Fruit fly (Drosophila melanogaster): ENCODE results near the gene CG9119.
A peak's percentile ranks its signal among the peaks of the same experiment; 100 is the strongest.

The CG9119 gene

dm6 chr3L:1212113-1212512 is 7.5 kb upstream of the CG9119 start:
- TF ChIP-seq CG8478 (optimal IDR thresholded peaks at IDR 0.05) (no peak), CTCF (optimal IDR thresholded peaks at IDR 0.05) (no peak)

dm6 chr3L:1211096-1211495 is 6.5 kb upstream of the CG9119 start, which contains the start of gene LysD:
Gene LysD (minus strand): TSS chr3L:1211196.
- TF ChIP-seq CG8478 (optimal IDR thresholded peaks at IDR 0.05) = no peak
- TF ChIP-seq CTCF (optimal IDR thresholded peaks at IDR 0.05) = no peak

- no peak for TF ChIP-seq CTCF (optimal IDR thresholded peaks at IDR 0.05)
- TF ChIP-seq CG8478 (optimal IDR thresholded peaks at IDR 0.05) = no peak
Measured at dm6 chr3L:1208206-1208605, 3.6 kb upstream of the CG9119 start.

dm6 chr3L:1206682-1207421 is 2.3 kb upstream of the CG9119 start, which contains the start of gene LysB:
Gene LysB (plus strand): TSS chr3L:1207371.
- TF ChIP-seq CG8478 (optimal IDR thresholded peaks at IDR 0.05) = no peak
- TF ChIP-seq CTCF (optimal IDR thresholded peaks at IDR 0.05) = peak in 1 of 2 experiments; percentile 36

dm6 chr3L:1203855-1204431 is 652 bp downstream of the CG9119 start:
- no peak for TF ChIP-seq CG8478 (optimal IDR thresholded peaks at IDR 0.05)
- TF ChIP-seq CTCF (optimal IDR thresholded peaks at IDR 0.05) = no peak

DNA sequence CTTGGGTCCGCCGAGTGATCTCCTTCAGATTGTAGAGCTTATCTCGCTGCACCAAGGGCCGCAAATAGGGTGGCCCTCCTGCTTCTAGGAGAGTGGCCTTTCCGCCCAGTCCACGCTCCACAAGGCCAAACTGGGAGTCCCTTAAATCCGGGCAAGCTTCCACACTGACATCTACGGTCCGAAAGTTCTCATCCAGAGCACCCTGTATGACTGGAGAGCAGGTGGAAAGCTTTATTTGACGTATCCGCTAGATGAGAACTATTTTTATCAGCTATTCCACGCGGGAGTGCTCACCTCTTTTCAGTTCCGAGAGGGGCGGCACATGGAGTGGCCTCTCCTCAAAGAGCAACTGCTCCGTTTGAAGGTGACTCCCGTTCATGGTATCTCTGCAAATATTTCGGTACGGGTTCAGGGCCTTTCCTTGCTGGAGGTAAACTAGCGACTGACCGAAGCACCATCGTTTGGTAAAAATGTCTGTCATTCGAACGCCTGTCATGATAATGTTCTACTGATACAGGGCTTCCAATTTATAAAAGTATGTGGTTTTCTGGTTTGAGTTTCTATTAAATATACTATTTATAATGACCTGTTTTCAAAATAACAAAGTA is 1.9 kb downstream of the CG9119 start, which contains the start of gene meep:
TSS of gene meep (minus strand) at position 449 of the 608 bp plus-strand sequence.
- no peak for TF ChIP-seq CTCF (optimal IDR thresholded peaks at IDR 0.05)
- TF ChIP-seq CG8478 (optimal IDR thresholded peaks at IDR 0.05) = no peak

DNA sequence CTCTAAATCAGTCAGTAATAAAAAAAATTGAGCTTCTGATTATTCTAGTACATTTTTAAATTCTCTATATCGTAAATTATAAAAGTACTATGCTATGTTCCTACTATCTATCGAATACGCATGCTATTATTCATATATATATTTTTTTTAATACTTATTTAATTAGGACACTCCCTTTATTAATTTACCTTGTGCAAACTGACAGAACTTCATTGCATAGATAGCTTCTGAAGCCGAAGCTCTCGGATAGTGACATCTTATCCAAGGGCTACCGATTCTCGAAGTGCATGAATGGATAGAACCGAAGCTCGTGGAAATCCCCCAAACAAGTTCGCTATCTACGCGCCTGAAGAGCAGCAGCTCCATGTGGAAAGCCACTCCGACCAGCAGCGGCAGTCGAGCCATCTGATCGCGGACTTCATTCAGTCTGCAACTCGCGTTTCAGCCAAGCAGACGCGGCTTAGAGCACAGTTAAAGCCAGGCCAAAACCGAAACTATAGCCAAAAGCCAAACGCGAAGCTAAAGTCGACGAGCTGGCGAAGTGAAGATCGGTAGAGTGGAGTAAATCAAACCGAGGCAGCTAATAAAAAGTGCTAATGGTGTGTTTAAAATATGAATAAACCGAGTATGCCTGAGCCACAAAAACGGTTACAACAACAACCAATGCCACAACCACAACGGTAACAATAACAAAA is 4.1 kb downstream of the CG9119 start, which contains the start of gene mwh:
TSS of gene mwh (plus strand) at position 430 of the 695 bp plus-strand sequence.
- TF ChIP-seq CTCF (optimal IDR thresholded peaks at IDR 0.05) = no peak
- no peak for TF ChIP-seq CG8478 (optimal IDR thresholded peaks at IDR 0.05)

dm6 chr3L:1195868-1196552 is 8.6 kb downstream of the CG9119 start, which contains the start of gene Aplip1:
Gene Aplip1 (plus strand): TSS chr3L:1196317.
- TF ChIP-seq CG8478 (optimal IDR thresholded peaks at IDR 0.05) = no peak
- TF ChIP-seq CTCF (optimal IDR thresholded peaks at IDR 0.05) = no peak

DNA sequence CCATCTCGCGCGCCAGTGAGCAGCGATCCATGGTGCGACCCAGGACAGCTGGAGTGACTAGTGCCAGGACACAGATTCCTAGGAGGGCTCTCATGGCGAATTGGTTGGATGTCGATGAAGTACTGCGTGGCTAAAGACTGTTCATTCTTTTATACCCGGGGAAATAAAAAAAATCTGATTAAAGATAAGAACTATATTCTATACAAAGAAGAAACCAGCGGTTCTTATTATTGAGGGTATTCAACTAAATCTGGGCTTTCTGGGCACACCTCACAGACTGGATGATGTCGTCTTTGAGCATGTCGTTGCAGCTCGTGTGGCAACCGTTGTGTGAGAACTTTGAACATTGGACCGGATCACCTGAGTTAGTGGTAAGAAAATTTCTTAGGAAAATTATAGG is 9.4 kb downstream of the CG9119 start, which contains the start of gene LysX:
TSS of gene LysX (minus strand) at position 101 of the 400 bp plus-strand sequence.
- TF ChIP-seq CG8478 (optimal IDR thresholded peaks at IDR 0.05) (no peak), CTCF (optimal IDR thresholded peaks at IDR 0.05) (no peak)

DNA sequence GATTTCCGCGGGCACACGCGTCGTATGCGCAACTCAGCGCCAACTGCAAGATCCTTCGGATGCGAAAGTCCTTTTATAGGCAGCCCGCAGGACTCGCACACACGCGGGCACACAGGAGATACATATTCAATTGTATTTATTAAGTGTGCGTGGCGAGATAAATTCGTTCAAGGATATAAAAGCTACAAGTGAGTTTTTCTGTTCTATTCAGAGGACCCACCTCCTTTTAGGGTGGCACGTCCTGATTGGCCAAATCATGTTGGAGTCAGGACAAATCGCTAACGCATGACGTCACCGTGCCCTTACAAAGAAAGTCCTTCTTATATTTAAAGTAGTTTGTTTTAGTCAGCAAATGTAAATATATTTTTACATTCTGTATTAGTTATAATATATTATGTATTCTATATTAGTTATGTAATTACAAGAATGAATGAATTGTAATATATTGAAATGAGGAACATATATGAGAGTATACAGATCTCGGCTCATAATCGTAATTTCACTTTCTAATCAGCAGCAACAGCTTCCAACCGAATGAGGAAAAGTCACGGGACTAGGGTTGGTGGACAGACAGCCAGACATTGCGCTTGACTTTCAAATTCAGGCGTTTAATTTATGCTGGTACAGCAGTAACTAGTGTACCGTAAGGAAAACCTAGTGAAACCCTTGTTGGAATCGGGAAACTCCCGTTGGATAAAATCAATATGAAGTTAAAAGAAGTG is 11.3 kb downstream of the CG9119 start, which contains the start of gene Trhn:
TSS of gene Trhn (minus strand) at position 51 of the 722 bp plus-strand sequence.
- no peak for TF ChIP-seq CTCF (optimal IDR thresholded peaks at IDR 0.05)
- no peak for TF ChIP-seq CG8478 (optimal IDR thresholded peaks at IDR 0.05)

dm6 chr3L:1188936-1189659 is 15.5 kb downstream of the CG9119 start, which contains the start of gene CG13912:
Gene CG13912 (plus strand): TSS chr3L:1189588.
- TF ChIP-seq CG8478 (optimal IDR thresholded peaks at IDR 0.05) (no peak), CTCF (optimal IDR thresholded peaks at IDR 0.05) (peak; percentile 49 to 53)

DNA sequence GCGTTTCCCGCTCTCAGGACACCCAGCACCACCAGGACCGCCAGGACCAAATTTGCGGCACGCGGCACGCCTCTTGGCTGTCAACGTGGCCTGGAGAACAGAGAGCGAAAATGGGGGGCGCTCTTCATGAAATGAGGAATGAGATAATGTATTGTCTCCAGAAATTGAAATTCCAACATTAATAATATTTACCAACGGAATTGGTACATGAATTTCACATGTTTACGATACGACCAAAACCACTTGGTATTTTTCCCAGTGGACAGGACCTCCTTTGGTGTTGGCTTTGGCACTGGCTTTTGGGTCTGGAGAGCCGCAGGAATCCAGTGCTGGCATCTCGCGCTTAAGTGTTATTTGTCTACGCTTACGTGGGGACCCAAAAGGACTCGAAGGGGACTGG is 21.1 kb downstream of the CG9119 start:
- TF ChIP-seq CG8478 (optimal IDR thresholded peaks at IDR 0.05) = no peak
- no peak for TF ChIP-seq CTCF (optimal IDR thresholded peaks at IDR 0.05)

DNA sequence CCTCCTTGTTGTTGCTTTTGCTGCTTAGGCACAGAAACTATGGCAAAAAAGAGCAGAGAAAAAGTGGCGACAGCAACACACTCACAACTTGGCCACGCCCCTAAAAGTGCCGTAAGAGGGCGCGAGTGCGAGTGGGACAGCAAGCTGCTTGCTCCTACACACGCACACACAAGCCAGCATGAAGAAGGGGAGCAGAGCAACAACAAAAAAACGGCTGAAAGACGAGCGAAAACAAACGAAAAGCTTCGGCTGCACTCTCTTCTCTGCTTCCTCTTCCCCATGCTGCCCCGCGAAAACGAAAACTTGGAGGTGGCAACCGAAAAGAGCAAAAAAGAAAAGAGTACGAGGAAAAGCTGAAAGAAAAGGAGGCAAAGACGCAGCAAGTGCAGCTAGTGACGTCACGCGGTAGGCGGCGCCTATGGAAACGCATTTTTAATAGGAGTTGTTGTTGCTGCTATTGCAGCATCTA is 26.4 kb downstream of the CG9119 start:
- peak; percentile 79 for TF ChIP-seq CG8478 (optimal IDR thresholded peaks at IDR 0.05)
- no peak for TF ChIP-seq CTCF (optimal IDR thresholded peaks at IDR 0.05)
